In the genomic region with DNA sequence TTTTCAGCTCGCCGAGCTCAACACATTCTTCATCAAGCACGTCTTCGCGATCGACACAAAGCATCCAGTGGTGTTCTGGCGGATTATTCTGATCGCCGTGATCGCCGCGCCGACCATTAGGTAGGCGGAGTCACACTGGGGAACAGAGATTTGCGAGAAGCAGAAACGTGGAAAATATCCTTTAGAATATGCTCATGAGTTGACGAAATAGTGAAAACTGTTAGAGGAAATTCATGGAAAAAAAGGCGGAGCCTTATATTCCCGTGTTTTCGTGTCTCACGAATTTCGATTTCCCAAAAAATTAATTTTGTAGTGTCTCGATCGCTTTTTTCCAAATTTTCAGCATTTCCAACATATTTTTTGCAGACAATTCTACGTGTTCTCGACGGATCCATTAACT, we compare ENCODE assay signal across 1 worm cellular context.
TF ChIP-seq lines count a peak whose summit lies in the region.

No protein-coding gene starts in this region.

TF ChIP-seq in whole organism, L1 larva, 84 proteins besides CTCF, POLR2A, EP300 and RAD21 (continued from another document):
- TF ChIP-seq isw-1 (GFP tag; IDR thresholded peaks at IDR 0.05; lab: Robert Waterston, UW) (no peak), zag-1 (tag; optimal IDR thresholded peaks at IDR 0.05; lab: Kevin White, UChicago) (no peak), unc-98 (GFP tag; IDR thresholded peaks at IDR 0.05; lab: Robert Waterston, UW) (peak; percentile 58), ceh-63 (GFP tag; optimal IDR thresholded peaks at IDR 0.05; lab: Kevin White, UChicago) (peak; percentile 40), fkh-10 (GFP tag; optimal IDR thresholded peaks at IDR 0.05; lab: Kevin White, UChicago) (no peak), xbp-1 (tag; optimal IDR thresholded peaks at IDR 0.05; lab: Kevin White, UChicago) (no peak), unc-130 (tag; optimal IDR thresholded peaks at IDR 0.05; lab: Kevin White, UChicago) (no peak), fkh-4 (tag; optimal IDR thresholded peaks at IDR 0.05; lab: Kevin White, UChicago; ENCODE audit: borderline replicate concordance) (peak; percentile 10), dsc-1 (tag; optimal IDR thresholded peaks at IDR 0.05; lab: Kevin White, UChicago) (no peak), nhr-19 (GFP tag; conservative IDR thresholded peaks at IDR 0.05; lab: Robert Waterston, UW) (0 out of 2 replicates have a peak, but pooled peaks have one; percentile 9), mdl-1 (tag; optimal IDR thresholded peaks at IDR 0.05; lab: Kevin White, UChicago) (no peak), nhr-237 (tag; optimal IDR thresholded peaks at IDR 0.05; lab: Kevin White, UChicago) (no peak), hpl-2 (GFP tag; optimal IDR thresholded peaks at IDR 0.05; lab: Kevin White, UChicago) (no peak), ama-1 (optimal IDR thresholded peaks at IDR 0.05; lab: Kevin White, UChicago) (no peak), lir-3 (tag; optimal IDR thresholded peaks at IDR 0.05; lab: Kevin White, UChicago; ENCODE audit: poor library complexity) (peak; percentile 66), ceh-88 (GFP tag; IDR thresholded peaks at IDR 0.05; lab: Robert Waterston, UW) (no peak), pqm-1 (tag; optimal IDR thresholded peaks at IDR 0.05; lab: Kevin White, UChicago) (no peak), rnt-1 (tag; optimal IDR thresholded peaks at IDR 0.05; lab: Kevin White, UChicago) (peak; percentile 34), efl-1 (optimal IDR thresholded peaks at IDR 0.05; lab: Kevin White, UChicago) (peak; percentile 2 to 38), efl-1 (GFP tag; optimal IDR thresholded peaks at IDR 0.05 in 1 of 2; lab: Kevin White, UChicago) (peak in 1 of 2 experiments; percentile 82), skn-1 (tag; optimal IDR thresholded peaks at IDR 0.05; lab: Kevin White, UChicago) (no peak), ceh-8 (GFP tag; optimal IDR thresholded peaks at IDR 0.05; lab: Kevin White, UChicago) (no peak), nhr-12 (tag; optimal IDR thresholded peaks at IDR 0.05; lab: Kevin White, UChicago) (no peak), nhr-47 (tag; optimal IDR thresholded peaks at IDR 0.05; lab: Kevin White, UChicago) (no peak), nhr-85 (tag; lab: Kevin White, UChicago) (peak; percentile 26), grh-1 (GFP tag; IDR thresholded peaks at IDR 0.05; lab: Robert Waterston, UW) (no peak), mef-2 (tag; optimal IDR thresholded peaks at IDR 0.05; lab: Kevin White, UChicago) (no peak), ceh-90 (tag; optimal IDR thresholded peaks at IDR 0.05; lab: Kevin White, UChicago) (peak; percentile 36), sup-37 (GFP tag; optimal IDR thresholded peaks at IDR 0.05; lab: Kevin White, UChicago) (no peak), elt-3 (tag; optimal IDR thresholded peaks at IDR 0.05; lab: Kevin White, UChicago) (no peak), nhr-90 (tag; optimal IDR thresholded peaks at IDR 0.05; lab: Kevin White, UChicago; ENCODE audit: poor library complexity) (peak; percentile 42)
